Worm (Caenorhabditis elegans) whole organism, early embryonic: ENCODE measurements around the gene K05F1.9.

Experiments used
- aly-1 ChIP-seq: sonication (generic microtip); optimal IDR thresholded peaks from 2 replicates; lab custom pipeline; 2016; ENCODE audit warnings: missing genetic modification characterization, missing compliant biosample characterization
- ama-1 ChIP-seq: fragments of 150-350 bp; optimal IDR thresholded peaks from 2 replicates; lab custom pipeline; 2014
- pes-1 ChIP-seq: fragments of 200-800 bp; sonication (Bioruptor generic); IDR thresholded peaks from 2 replicates; pipeline ENCODE4 v1.3.6; 2022; ENCODE audit warnings: missing genetic modification reagents, missing genetic modification characterization, missing compliant biosample characterization
- tbx-11 ChIP-seq: fragments of 200-800 bp; sonication (Bioruptor generic); IDR thresholded peaks from 2 replicates; pipeline ENCODE4 v1.3.6; 2022; ENCODE audit warnings: missing genetic modification characterization, missing compliant biosample characterization
- tbx-37 ChIP-seq: fragments of 200-800 bp; sonication (Bioruptor generic); conservative IDR thresholded peaks from 2 replicates; pipeline ENCODE4 v1.3.6; 2022; ENCODE audit warnings: missing genetic modification reagents, missing genetic modification characterization, missing compliant biosample characterization

ce11 chrII:5765318-5765717, 35.7 kb downstream of the K05F1.9 start, which contains the start of gene ifb-1:
- no peak for TF ChIP-seq tbx-37 (GFP tag; lab: Robert Waterston, UW)
- no peak for TF ChIP-seq pes-1
- no peak for TF ChIP-seq ama-1 (lab: Kevin White, UChicago)
- TF ChIP-seq aly-1 (tag; lab: Kevin White, UChicago), result no peak
- TF ChIP-seq tbx-11 (GFP tag; lab: Robert Waterston, UW), result no peak
